Worm (Caenorhabditis elegans) whole organism, young adult: ENCODE data around the gene Y45F3A.5.
A peak's percentile ranks its signal among the peaks of the same experiment; 100 is the strongest.

Experiments used
- B0336.3 ChIP-seq: fragments of 200-800 bp; sonication (Bioruptor generic); IDR thresholded peaks from 2 replicates; pipeline ENCODE4 v1.3.6; 2022; ENCODE audit warnings: missing genetic modification characterization, missing compliant biosample characterization
- C17E4.6 ChIP-seq: fragments of 200-800 bp; sonication (Bioruptor generic); IDR thresholded peaks from 2 replicates; pipeline ENCODE4 v1.3.6; 2022; ENCODE audit warnings: missing genetic modification reagents, missing genetic modification characterization, missing compliant biosample characterization
- D2030.7 ChIP-seq: fragments of 200-800 bp; sonication (Bioruptor generic); IDR thresholded peaks from 2 replicates; pipeline ENCODE4 v1.3.6; 2022; ENCODE audit warnings: missing genetic modification reagents, missing genetic modification characterization, missing compliant biosample characterization
- F23B12.7 ChIP-seq: sonication (generic microtip); optimal IDR thresholded peaks from 2 replicates; lab custom pipeline; 2017; ENCODE audit warnings: missing genetic modification characterization, mild to moderate bottlenecking, missing compliant biosample characterization, antibody characterized with exemption, moderate library complexity; ENCODE audit not compliant: insufficient read depth
- F33H1.4 ChIP-seq: fragments of 200-800 bp; sonication (Bioruptor generic); IDR thresholded peaks from 2 replicates; pipeline ENCODE4 v1.3.6; 2022; ENCODE audit warnings: missing genetic modification reagents, missing genetic modification characterization, missing compliant biosample characterization
- T07F8.4 ChIP-seq: sonication (generic microtip); optimal IDR thresholded peaks from 2 replicates; lab custom pipeline; 2016; ENCODE audit warnings: mild to moderate bottlenecking, missing genetic modification characterization, moderate library complexity, missing compliant biosample characterization
- Y67H2A.10 ChIP-seq: fragments of 200-800 bp; sonication (Bioruptor generic); conservative IDR thresholded peaks from 2 replicates; pipeline ENCODE4 v1.3.6; 2022; ENCODE audit warnings: missing genetic modification reagents, missing genetic modification characterization, missing compliant biosample characterization
- Y79H2A.3 ChIP-seq: fragments of 200-800 bp; sonication (Bioruptor generic); conservative IDR thresholded peaks from 2 replicates; pipeline ENCODE4 v1.3.6; 2022; ENCODE audit warnings: missing genetic modification reagents, missing genetic modification characterization, missing compliant biosample characterization
- aptf-2 ChIP-seq: fragments of 200-800 bp; sonication (Bioruptor generic); conservative IDR thresholded peaks from 2 replicates; pipeline ENCODE4 v1.3.6; 2022; ENCODE audit warnings: missing genetic modification reagents, missing genetic modification characterization, missing compliant biosample characterization
- aptf-3 ChIP-seq: fragments of 200-800 bp; sonication (Bioruptor generic); IDR thresholded peaks from 2 replicates; pipeline ENCODE4 v1.3.6; 2022; ENCODE audit warnings: missing genetic modification characterization, missing compliant biosample characterization
- athp-1 ChIP-seq: sonication (generic microtip); optimal IDR thresholded peaks from 2 replicates; lab custom pipeline; 2017; ENCODE audit warnings: mild to moderate bottlenecking, missing genetic modification characterization, missing compliant biosample characterization
- bed-1 ChIP-seq: fragments of 200-800 bp; sonication (Bioruptor generic); IDR thresholded peaks from 2 replicates; pipeline ENCODE4 v1.3.6; 2022; ENCODE audit warnings: missing genetic modification reagents, missing genetic modification characterization, missing compliant biosample characterization
- ceh-40 ChIP-seq: fragments of 200-800 bp; sonication (Bioruptor generic); IDR thresholded peaks from 2 replicates; pipeline ENCODE4 v1.3.6; 2022; ENCODE audit warnings: missing genetic modification characterization, missing compliant biosample characterization
- ceh-91 ChIP-seq: fragments of 200-800 bp; sonication (Bioruptor generic); IDR thresholded peaks from 2 replicates; pipeline ENCODE4 v1.3.6; 2022; ENCODE audit warnings: missing genetic modification reagents, missing genetic modification characterization, missing compliant biosample characterization
- chd-7 ChIP-seq: sonication (generic microtip); optimal IDR thresholded peaks from 2 replicates; lab custom pipeline; 2016; ENCODE audit warnings: mild to moderate bottlenecking, missing genetic modification characterization, moderate library complexity, missing compliant biosample characterization
- dpl-1 ChIP-seq: fragments of 150-350 bp; optimal IDR thresholded peaks from 2 replicates; lab custom pipeline; 2014; ENCODE audit warnings: missing biosample characterization, missing genetic modification reagents, missing genetic modification characterization
- efl-1 ChIP-seq: fragments of 150-350 bp; optimal IDR thresholded peaks from 2 replicates; lab custom pipeline; 2014; ENCODE audit warnings: missing biosample characterization, missing genetic modification reagents, missing genetic modification characterization
- him-1 ChIP-seq: sonication (generic microtip); optimal IDR thresholded peaks from 2 replicates; lab custom pipeline; 2016; ENCODE audit warnings: missing genotype, missing genetic modification reagents, missing genetic modification characterization, missing compliant biosample characterization
- hmg-1.2 ChIP-seq: fragments of 200-800 bp; sonication (Bioruptor generic); IDR thresholded peaks from 2 replicates; pipeline ENCODE4 v1.3.6; 2022; ENCODE audit warnings: missing genetic modification reagents, missing genetic modification characterization, missing compliant biosample characterization
- hsf-1 ChIP-seq: fragments of 200-800 bp; sonication (Bioruptor generic); IDR thresholded peaks from 2 replicates; pipeline ENCODE4 v1.3.6; 2022; ENCODE audit warnings: missing genetic modification reagents, missing genetic modification characterization, missing compliant biosample characterization
- lag-1 ChIP-seq: fragments of 200-800 bp; sonication (Bioruptor generic); IDR thresholded peaks from 2 replicates; pipeline ENCODE4 v1.3.6; 2022; ENCODE audit warnings: missing genetic modification reagents, missing genetic modification characterization, missing compliant biosample characterization
- lin-54 ChIP-seq: fragments of 200-800 bp; sonication (Bioruptor generic); optimal IDR thresholded peaks from 2 replicates; lab custom pipeline; 2018; ENCODE audit warnings: mild to moderate bottlenecking, missing genetic modification characterization, missing compliant biosample characterization
- lsl-1 ChIP-seq: fragments of 200-800 bp; sonication (Bioruptor generic); optimal IDR thresholded peaks from 2 replicates; lab custom pipeline; 2018; ENCODE audit warnings: mild to moderate bottlenecking, missing genetic modification characterization, moderate library complexity, missing compliant biosample characterization
- lsy-27 ChIP-seq: sonication (generic microtip); optimal IDR thresholded peaks from 2 replicates; lab custom pipeline; 2017; ENCODE audit warnings: missing genetic modification characterization, mild to moderate bottlenecking, missing compliant biosample characterization, antibody characterized with exemption, missing genotype, borderline replicate concordance; ENCODE audit not compliant: insufficient read depth
- madf-6 ChIP-seq: fragments of 200-800 bp; sonication (Bioruptor generic); IDR thresholded peaks from 2 replicates; pipeline ENCODE4 v1.3.6; 2022; ENCODE audit warnings: missing genetic modification reagents, missing genetic modification characterization, missing compliant biosample characterization
- madf-8 ChIP-seq: fragments of 200-800 bp; sonication (Bioruptor generic); conservative IDR thresholded peaks from 2 replicates; pipeline ENCODE4 v1.3.6; 2022; ENCODE audit warnings: missing genetic modification reagents, missing genetic modification characterization, missing compliant biosample characterization
- mel-28 ChIP-seq: sonication (generic microtip); optimal IDR thresholded peaks from 2 replicates; lab custom pipeline; 2016; ENCODE audit warnings: borderline replicate concordance, mild to moderate bottlenecking, missing genetic modification characterization, missing compliant biosample characterization
- nfya-1 ChIP-seq: sonication (generic microtip); optimal IDR thresholded peaks from 2 replicates; lab custom pipeline; 2017; ENCODE audit warnings: antibody characterized with exemption, missing compliant biosample characterization, missing genetic modification characterization, borderline replicate concordance; ENCODE audit not compliant: insufficient read depth
- nhr-120 ChIP-seq: fragments of 200-800 bp; sonication (Bioruptor generic); IDR thresholded peaks from 2 replicates; pipeline ENCODE4 v1.3.6; 2022; ENCODE audit warnings: missing genetic modification characterization, missing compliant biosample characterization
- snpc-1.1 ChIP-seq: sonication (generic microtip); optimal IDR thresholded peaks from 2 replicates; lab custom pipeline; 2017; ENCODE audit warnings: missing genetic modification characterization, mild to moderate bottlenecking, missing compliant biosample characterization, antibody characterized with exemption, moderate library complexity, missing genotype, missing genetic modification reagents; ENCODE audit not compliant: insufficient read depth
- snpc-3.4 ChIP-seq: sonication (generic microtip); optimal IDR thresholded peaks from 2 replicates; lab custom pipeline; 2017; ENCODE audit warnings: missing genetic modification characterization, mild to moderate bottlenecking, missing compliant biosample characterization, antibody characterized with exemption, moderate library complexity, missing genotype, missing genetic modification reagents
- snpc-4 ChIP-seq, 5 experiments: fragments of 150-350 bp in 1 of 5; sonication (generic microtip) in 4 of 5; optimal IDR thresholded peaks; 2 replicates each; lab custom pipeline; 2014 to 2018; ENCODE audit warnings: missing genetic modification characterization in 5 of 5, missing biosample characterization in 3 of 5, antibody characterized with exemption in 2 of 5, mild to moderate bottlenecking in 2 of 5, missing compliant biosample characterization in 2 of 5, missing genotype in 2 of 5, moderate library complexity in 2 of 5, missing genetic modification reagents in 1 of 5
- tbp1 ChIP-seq: fragments of 200-800 bp; sonication (Bioruptor generic); optimal IDR thresholded peaks from 2 replicates; lab custom pipeline; 2018; ENCODE audit warnings: mild to moderate bottlenecking, missing genetic modification characterization, missing compliant biosample characterization
- tlf-1 ChIP-seq: fragments of 200-800 bp; sonication (Bioruptor generic); optimal IDR thresholded peaks from 2 replicates; lab custom pipeline; 2018; ENCODE audit warnings: mild to moderate bottlenecking, missing genetic modification characterization, missing compliant biosample characterization
- zim-3 ChIP-seq: sonication (generic microtip); optimal IDR thresholded peaks from 2 replicates; lab custom pipeline; 2017; ENCODE audit warnings: mild to moderate bottlenecking, missing genetic modification characterization, moderate library complexity, missing compliant biosample characterization
- ztf-18 ChIP-seq: sonication (generic microtip); optimal IDR thresholded peaks from 2 replicates; lab custom pipeline; 2016; ENCODE audit warnings: missing genotype, mild to moderate bottlenecking, missing genetic modification characterization, missing compliant biosample characterization
- ztf-26 ChIP-seq: sonication (generic microtip); optimal IDR thresholded peaks from 2 replicates; lab custom pipeline; 2017; ENCODE audit warnings: missing genetic modification characterization, missing compliant biosample characterization
- ztf-28 ChIP-seq: fragments of 200-800 bp; sonication (Bioruptor generic); IDR thresholded peaks from 2 replicates; pipeline ENCODE4 v1.3.6; 2022; ENCODE audit warnings: missing genetic modification reagents, missing genetic modification characterization, missing compliant biosample characterization
- ztf-3 ChIP-seq: fragments of 200-800 bp; sonication (Bioruptor generic); optimal IDR thresholded peaks from 2 replicates; lab custom pipeline; 2018; ENCODE audit warnings: mild to moderate bottlenecking, missing genetic modification characterization, missing compliant biosample characterization

The Y45F3A.5 gene

DNA sequence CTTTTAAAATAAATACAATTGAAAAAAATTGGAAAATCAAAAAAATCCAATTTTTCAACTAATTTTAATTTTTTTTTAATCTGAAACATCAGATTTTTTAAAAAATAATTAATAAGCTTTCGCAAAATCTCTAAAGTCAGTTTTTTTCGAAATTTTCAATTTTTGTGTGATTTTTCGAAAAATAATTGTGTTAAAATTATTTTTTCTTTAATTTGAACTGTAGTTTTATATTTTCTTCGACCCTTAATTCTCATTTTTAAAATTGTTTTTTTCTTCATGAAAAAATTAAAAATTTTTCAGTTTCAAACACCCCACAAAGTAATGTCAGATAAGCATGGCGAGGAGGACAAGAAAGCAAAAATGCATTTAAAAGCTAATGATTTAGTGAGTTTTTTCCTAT is 18.9 kb upstream of the Y45F3A.5 start, which contains the start of gene rabx-5:
Gene rabx-5, plus strand, starts transcription at position 301 of the 400 bp plus-strand sequence.
- no peak for TF ChIP-seq snpc-3.4 (tag; lab: Kevin White, UChicago)
- TF ChIP-seq him-1 (tag; lab: Kevin White, UChicago) = no peak
- TF ChIP-seq T07F8.4 (tag; lab: Kevin White, UChicago) = no peak
- no peak for TF ChIP-seq C17E4.6 (GFP tag; lab: Robert Waterston, UW)
- no peak for TF ChIP-seq nhr-120 (GFP tag; lab: Robert Waterston, UW)
- no peak for TF ChIP-seq athp-1 (tag; lab: Kevin White, UChicago)
- no peak for TF ChIP-seq ztf-26 (tag; lab: Kevin White, UChicago)
- TF ChIP-seq snpc-1.1 (tag; lab: Kevin White, UChicago) = no peak
- TF ChIP-seq F23B12.7 = no peak
- no peak for TF ChIP-seq aptf-3 (GFP tag; lab: Robert Waterston, UW)
- no peak for TF ChIP-seq nfya-1
- TF ChIP-seq zim-3 (tag; lab: Kevin White, UChicago) = no peak

DNA sequence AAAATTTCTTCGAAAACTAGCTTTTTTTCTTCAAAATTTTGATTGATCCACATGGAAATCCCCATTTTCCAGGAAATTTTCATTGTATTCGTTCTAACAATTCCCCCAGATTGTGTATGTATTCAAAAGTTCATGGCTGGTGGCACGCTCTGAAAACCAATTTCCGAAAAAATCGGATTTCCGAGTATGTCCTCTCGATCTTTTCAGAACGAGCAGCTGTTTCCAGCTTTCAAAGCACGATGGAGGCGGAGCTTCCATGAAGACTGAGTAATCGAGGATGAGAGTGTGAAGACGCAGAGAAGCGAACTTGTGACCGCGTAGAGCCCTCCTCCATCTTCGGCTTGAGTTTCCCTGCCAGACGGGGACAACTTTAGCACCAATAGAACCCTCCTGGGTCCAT is 18.2 kb upstream of the Y45F3A.5 start:
- TF ChIP-seq lsy-27 (tag; lab: Kevin White, UChicago) (no peak), lag-1 (no peak)

DNA sequence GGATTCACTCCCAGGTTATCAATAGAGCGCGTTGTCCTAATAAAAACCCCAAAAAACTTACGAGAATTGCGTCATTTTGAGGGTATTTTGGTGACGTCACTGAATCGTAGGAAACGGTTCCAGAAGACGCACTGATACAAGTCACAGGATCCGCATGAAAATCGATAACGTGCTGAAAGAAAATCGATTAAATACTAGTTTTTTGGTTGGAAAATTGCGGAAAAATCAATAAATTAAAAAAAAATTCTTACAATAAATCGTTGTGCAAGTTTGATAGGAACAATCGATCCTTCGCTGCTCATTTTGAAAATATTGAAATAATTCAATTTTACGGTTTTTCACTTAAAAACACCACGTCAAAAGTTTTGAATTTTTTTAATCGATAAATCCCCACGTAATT is 17.1 kb upstream of the Y45F3A.5 start, which contains the start of gene Y39A1A.2:
Gene Y39A1A.2, minus strand, starts transcription at position 319 of the 400 bp plus-strand sequence.
- TF ChIP-seq Y67H2A.10 (GFP tag; lab: Robert Waterston, UW) (no peak), F23B12.7 (no peak)

DNA sequence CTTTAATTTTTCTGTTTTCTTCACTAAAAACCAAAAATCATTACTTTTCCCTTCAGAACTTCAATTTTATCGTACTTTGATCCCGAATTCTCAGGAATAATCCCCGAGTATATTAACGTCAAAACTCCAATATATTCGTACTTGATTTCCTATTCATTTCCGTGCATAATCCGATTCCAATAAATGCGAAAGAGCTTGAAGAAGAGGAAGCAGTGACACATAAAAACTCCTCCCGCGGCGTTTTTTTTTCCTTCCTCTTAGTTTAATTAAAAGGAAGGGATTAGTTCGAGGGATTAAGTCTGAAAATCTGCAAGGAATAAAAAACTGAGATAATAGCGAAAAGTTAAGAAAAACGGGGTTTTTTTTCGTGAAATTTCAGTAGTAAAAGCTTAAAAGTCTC is 14.8 kb upstream of the Y45F3A.5 start:
- no peak for TF ChIP-seq ztf-3 (GFP tag; lab: Kevin White, UChicago)
- TF ChIP-seq, all 124 proteins: peak for 0

ce11 chrIII:10600138-10600626 is 14.0 kb upstream of the Y45F3A.5 start, which contains the start of gene epg-6:
epg-6 (minus strand) TSS chrIII:10600188.
- no peak for TF ChIP-seq ztf-18
- TF ChIP-seq aptf-2 (GFP tag; lab: Robert Waterston, UW) = no peak
- TF ChIP-seq efl-1 (GFP tag; lab: Kevin White, UChicago) = peak; percentile 75
- no peak for TF ChIP-seq chd-7 (tag; lab: Kevin White, UChicago)
- TF ChIP-seq B0336.3 (GFP tag; lab: Robert Waterston, UW) = no peak
- TF ChIP-seq snpc-1.1 (tag; lab: Kevin White, UChicago) = peak; percentile 17
- peak; percentile 74 for TF ChIP-seq D2030.7 (GFP tag; lab: Robert Waterston, UW)
- TF ChIP-seq bed-1 (GFP tag; lab: Robert Waterston, UW) = no peak
- TF ChIP-seq F33H1.4 (GFP tag; lab: Robert Waterston, UW) = peak; percentile 94
- TF ChIP-seq hmg-1.2 (GFP tag; lab: Robert Waterston, UW) = peak; percentile 21; the same call in 1 of the 2 replicates
- peak; percentile 82 for TF ChIP-seq madf-8 (GFP tag; lab: Robert Waterston, UW)
- no peak for TF ChIP-seq T07F8.4 (tag; lab: Kevin White, UChicago)
- TF ChIP-seq mel-28 = no peak
- TF ChIP-seq tbp1 (GFP tag; lab: Kevin White, UChicago) = peak; percentile 14
- peak; percentile 8 for TF ChIP-seq snpc-3.4 (tag; lab: Kevin White, UChicago)
- TF ChIP-seq him-1 (tag; lab: Kevin White, UChicago) = peak; percentile 50
- no peak for TF ChIP-seq ztf-28 (GFP tag; lab: Robert Waterston, UW)
- peak; percentile 99 for TF ChIP-seq lsl-1
- peak; percentile 27 for TF ChIP-seq dpl-1 (GFP tag; lab: Kevin White, UChicago)
- peak; percentile 55 for TF ChIP-seq tlf-1
- no peak for TF ChIP-seq ceh-40 (GFP tag; lab: Robert Waterston, UW)
- peak; percentile 84 for TF ChIP-seq ceh-91 (GFP tag; lab: Robert Waterston, UW)
- TF ChIP-seq Y79H2A.3 (GFP tag; lab: Robert Waterston, UW) = 0 out of 2 replicates have a peak, but pooled peaks have one; percentile 26
- TF ChIP-seq madf-6 (GFP tag; lab: Robert Waterston, UW) = peak; percentile 93
- TF ChIP-seq lin-54 (GFP tag; lab: Kevin White, UChicago) = peak; percentile 54
- TF ChIP-seq snpc-4 (GFP tag; optimal IDR thresholded peaks at IDR 0.05; lab: Kevin White, UChicago) = no peak
- peak in 1 of 4 experiments; percentile 0 for TF ChIP-seq snpc-4 (tag; optimal IDR thresholded peaks at IDR 0.05; lab: Kevin White, UChicago)
- TF ChIP-seq hsf-1 (GFP tag; lab: Robert Waterston, UW) = 0 out of 2 replicates have a peak, but pooled peaks have one; percentile 28
